Worm (Caenorhabditis elegans): ENCODE data around the gene srbc-6.

DNA sequence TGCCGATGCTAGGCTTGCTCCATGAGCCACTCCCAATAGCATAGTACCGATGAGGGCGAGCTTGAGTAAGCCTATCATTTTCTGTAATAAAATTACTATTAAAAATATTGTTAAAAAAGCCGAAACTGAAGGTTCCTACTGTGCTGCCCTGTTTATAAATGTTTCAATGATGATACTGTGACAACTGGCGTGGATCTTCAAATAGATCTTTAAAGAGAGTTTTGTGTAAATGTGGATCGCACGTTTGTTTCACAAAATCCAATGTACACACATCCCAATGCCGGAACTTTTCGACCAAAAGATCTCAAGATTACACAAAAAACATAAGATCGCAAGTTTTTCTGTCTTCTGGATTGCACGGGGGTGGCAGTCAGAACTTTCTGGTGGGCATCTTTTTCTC is 4.5 kb upstream of the srbc-6 start, which contains the start of gene C36C5.14:
- TF ChIP-seq nhr-11 (tag; optimal IDR thresholded peaks at IDR 0.05) = no peak
- TF ChIP-seq skn-1 (tag; optimal IDR thresholded peaks at IDR 0.05) = no peak
